Worm (Caenorhabditis elegans): Measurements from ENCODE around the gene Y66D12A.13.

Gene Y66D12A.13

ce11 chrIII:11526396-11526795, 21.8 kb upstream of the Y66D12A.13 start, which contains the start of gene xpb-1:
TSS of gene xpb-1 (plus strand) at chrIII:11526657.
- no peak for TF ChIP-seq ztf-11 (tag; optimal IDR thresholded peaks at IDR 0.05)
- TF ChIP-seq ceh-83 (GFP tag; optimal IDR thresholded peaks at IDR 0.05): no peak
- TF ChIP-seq pha-4 (tag; optimal IDR thresholded peaks at IDR 0.05): no peak
- TF ChIP-seq bed-3 (GFP tag; optimal IDR thresholded peaks at IDR 0.05): no peak
- TF ChIP-seq cnd-1 (tag; optimal IDR thresholded peaks at IDR 0.05): no peak
- TF ChIP-seq unc-39 (tag; optimal IDR thresholded peaks at IDR 0.05): no peak
- no peak for TF ChIP-seq unc-120 (tag; optimal IDR thresholded peaks at IDR 0.05; ENCODE audit: poor library complexity, severe bottlenecking)
- TF ChIP-seq unc-62 (GFP tag; optimal IDR thresholded peaks at IDR 0.05): no peak
- TF ChIP-seq ceh-39 (tag; optimal IDR thresholded peaks at IDR 0.05): no peak
- no peak for TF ChIP-seq nhr-28 (tag; optimal IDR thresholded peaks at IDR 0.05)
- TF ChIP-seq zip-8 (tag; optimal IDR thresholded peaks at IDR 0.05): no peak
- TF ChIP-seq drap-1 (GFP tag; optimal IDR thresholded peaks at IDR 0.05): no peak
- no peak for TF ChIP-seq elt-3 (tag; optimal IDR thresholded peaks at IDR 0.05)

- TF ChIP-seq unc-39 (tag; optimal IDR thresholded peaks at IDR 0.05): no peak
- no peak for TF ChIP-seq unc-62 (GFP tag; optimal IDR thresholded peaks at IDR 0.05)
- no peak for TF ChIP-seq mab-5 (tag; optimal IDR thresholded peaks at IDR 0.05)
- TF ChIP-seq mls-2 (tag; optimal IDR thresholded peaks at IDR 0.05): no peak
- no peak for TF ChIP-seq nhr-76 (tag; optimal IDR thresholded peaks at IDR 0.05)
- no peak for TF ChIP-seq elt-3 (tag; optimal IDR thresholded peaks at IDR 0.05)
- TF ChIP-seq nhr-237 (tag; optimal IDR thresholded peaks at IDR 0.05): no peak
- no peak for TF ChIP-seq blmp-1 (tag; optimal IDR thresholded peaks at IDR 0.05)
- TF ChIP-seq ces-1 (GFP tag; optimal IDR thresholded peaks at IDR 0.05): no peak
- TF ChIP-seq lin-13 (tag; optimal IDR thresholded peaks at IDR 0.05): no peak
- TF ChIP-seq nhr-2 (tag; optimal IDR thresholded peaks at IDR 0.05): no peak
- TF ChIP-seq hlh-1 (tag; optimal IDR thresholded peaks at IDR 0.05): no peak
- TF ChIP-seq ceh-39 (tag; optimal IDR thresholded peaks at IDR 0.05): no peak
- TF ChIP-seq tbx-8 (GFP tag; optimal IDR thresholded peaks at IDR 0.05): no peak
- TF ChIP-seq zip-8 (tag; optimal IDR thresholded peaks at IDR 0.05): no peak
- no peak for TF ChIP-seq M03D4.4 (tag; optimal IDR thresholded peaks at IDR 0.05)
- no peak for TF ChIP-seq lin-32 (GFP tag; optimal IDR thresholded peaks at IDR 0.05)
Measured at ce11 chrIII:11534624-11535079, 13.5 kb upstream of the Y66D12A.13 start, which contains the start of gene nrps-1. TSS of gene nrps-1 (plus strand) at chrIII:11534674.

- TF ChIP-seq unc-62 (GFP tag; optimal IDR thresholded peaks at IDR 0.05): no peak
- no peak for TF ChIP-seq ztf-11 (tag; optimal IDR thresholded peaks at IDR 0.05)
- TF ChIP-seq nhr-12 (tag; optimal IDR thresholded peaks at IDR 0.05): no peak
- TF ChIP-seq flh-1 (GFP tag; optimal IDR thresholded peaks at IDR 0.05): no peak
- no peak for TF ChIP-seq nhr-28 (tag; optimal IDR thresholded peaks at IDR 0.05)
- TF ChIP-seq mab-5 (tag; optimal IDR thresholded peaks at IDR 0.05): no peak
- no peak for TF ChIP-seq pha-4 (tag; optimal IDR thresholded peaks at IDR 0.05)
- TF ChIP-seq hlh-1 (tag; optimal IDR thresholded peaks at IDR 0.05): no peak
- TF ChIP-seq elt-1 (tag; optimal IDR thresholded peaks at IDR 0.05; ENCODE audit: borderline replicate concordance, insufficient read depth): no peak
Measured at ce11 chrIII:11535453-11535852, 12.7 kb upstream of the Y66D12A.13 start.

- no peak for TF ChIP-seq mls-2 (tag; optimal IDR thresholded peaks at IDR 0.05)
- TF ChIP-seq snpc-4 (tag; optimal IDR thresholded peaks at IDR 0.05): no peak
- TF ChIP-seq nhr-237 (tag; optimal IDR thresholded peaks at IDR 0.05): no peak
- TF ChIP-seq elt-3 (tag; optimal IDR thresholded peaks at IDR 0.05): no peak
- no peak for TF ChIP-seq ham-2 (GFP tag; optimal IDR thresholded peaks at IDR 0.05)
- TF ChIP-seq elt-1 (tag; optimal IDR thresholded peaks at IDR 0.05; ENCODE audit: borderline replicate concordance, insufficient read depth): no peak
- TF ChIP-seq nhr-12 (tag; optimal IDR thresholded peaks at IDR 0.05): no peak
- no peak for TF ChIP-seq blmp-1 (tag; optimal IDR thresholded peaks at IDR 0.05)
Measured at ce11 chrIII:11544947-11545346, 3.2 kb upstream of the Y66D12A.13 start.

- TF ChIP-seq blmp-1 (tag; optimal IDR thresholded peaks at IDR 0.05) (no peak), cnd-1 (tag; optimal IDR thresholded peaks at IDR 0.05) (no peak), unc-39 (tag; optimal IDR thresholded peaks at IDR 0.05) (no peak), nhr-237 (tag; optimal IDR thresholded peaks at IDR 0.05) (no peak), nhr-12 (tag; optimal IDR thresholded peaks at IDR 0.05) (no peak), M03D4.4 (tag; optimal IDR thresholded peaks at IDR 0.05) (no peak), ceh-39 (tag; optimal IDR thresholded peaks at IDR 0.05) (no peak)
Measured at ce11 chrIII:11554701-11555111, 6.5 kb downstream of the Y66D12A.13 start.

All from whole organism, mixed stage, embryonic.